Fruit fly (Drosophila melanogaster): ENCODE data around the gene gro.

- no peak for TF ChIP-seq h (optimal IDR thresholded peaks at IDR 0.05)
- no peak for TF ChIP-seq ttk (optimal IDR thresholded peaks at IDR 0.05)
- TF ChIP-seq psq (optimal IDR thresholded peaks at IDR 0.05) = no peak
These were observed 1.7 kb upstream of the gro start for dm6 chr3R:26039793-26040335.

Data from Kc167 (cell line).